Fruit fly (Drosophila melanogaster) whole organism, embryonic: ENCODE results near the gene CG15625.

Experiments
- ATbp ChIP-seq: fragments of 200-800 bp; sonication (Bioruptor generic); optimal IDR thresholded peaks from 2 replicates; lab custom pipeline; 2017; ENCODE audit warnings: missing biosample characterization, mild to moderate bottlenecking, missing genetic modification characterization, missing genetic modification reagents
- Asciz ChIP-seq: fragments of 200-800 bp; sonication (Bioruptor generic); optimal IDR thresholded peaks from 2 replicates; lab custom pipeline; 2017; ENCODE audit warnings: missing biosample characterization, mild to moderate bottlenecking, missing genetic modification characterization, missing genetic modification reagents
- Bgb ChIP-seq: fragments of 200-800 bp; sonication (Bioruptor generic); IDR thresholded peaks from 2 replicates; pipeline ENCODE4 v1.3.6; 2022; ENCODE audit warnings: missing biosample characterization, missing genetic modification characterization; ENCODE audit not compliant: partially characterized antibody
- Blimp-1 ChIP-seq: fragments of 200-800 bp; sonication (Bioruptor generic); optimal IDR thresholded peaks from 3 replicates; lab custom pipeline; 2018; ENCODE audit warnings: missing biosample characterization, missing genetic modification characterization, mild to moderate bottlenecking, moderate library complexity, missing genetic modification reagents
- CG1024 ChIP-seq: fragments of 200-800 bp; sonication (Bioruptor generic); IDR thresholded peaks from 2 replicates; pipeline ENCODE4 v1.3.6; 2022; ENCODE audit warnings: missing biosample characterization, missing genetic modification characterization
- CG10543 ChIP-seq: fragments of 200-800 bp; sonication (Bioruptor generic); optimal IDR thresholded peaks from 3 replicates; lab custom pipeline; 2017; ENCODE audit warnings: missing biosample characterization, mild to moderate bottlenecking, missing genetic modification characterization, moderate library complexity
- CG10565 ChIP-seq: fragments of 200-800 bp; sonication (Bioruptor generic); optimal IDR thresholded peaks from 3 replicates; lab custom pipeline; 2016; ENCODE audit warnings: missing biosample characterization, mild to moderate bottlenecking, missing genetic modification characterization
- CG12769 ChIP-seq: fragments of 200-800 bp; sonication (Bioruptor generic); optimal IDR thresholded peaks from 2 replicates; lab custom pipeline; 2019; ENCODE audit warnings: missing biosample characterization, mild to moderate bottlenecking, missing genetic modification characterization, moderate library complexity
- CG1529 ChIP-seq: fragments of 200-800 bp; sonication (Bioruptor generic); optimal IDR thresholded peaks from 3 replicates; lab custom pipeline; 2018; ENCODE audit warnings: missing biosample characterization, missing genetic modification characterization
- CG17361 ChIP-seq: fragments of 200-800 bp; sonication (Bioruptor generic); IDR thresholded peaks from 3 replicates; pipeline ENCODE4 v1.3.6; 2022; ENCODE audit warnings: missing biosample characterization, missing genetic modification characterization
- CG17829 ChIP-seq: fragments of 200-800 bp; optimal IDR thresholded peaks from 2 replicates; lab custom pipeline; 2019; ENCODE audit warnings: missing biosample characterization, mild to moderate bottlenecking, missing genetic modification characterization, moderate library complexity
- CG1832 ChIP-seq: fragments of 200-800 bp; sonication (Bioruptor generic); optimal IDR thresholded peaks from 2 replicates; lab custom pipeline; 2017; ENCODE audit warnings: missing biosample characterization, mild to moderate bottlenecking, missing genetic modification characterization, inconsistent platforms
- CG3065 ChIP-seq: fragments of 200-800 bp; sonication (Bioruptor generic); optimal IDR thresholded peaks from 2 replicates; lab custom pipeline; 2016; ENCODE audit warnings: missing biosample characterization, missing genetic modification characterization
- CG3847 ChIP-seq: fragments of 200-800 bp; sonication (Bioruptor generic); IDR thresholded peaks from 2 replicates; pipeline ENCODE4 v1.3.6; 2022; ENCODE audit warnings: missing biosample characterization, missing genetic modification characterization
- CG6254 ChIP-seq: fragments of 200-800 bp; sonication (Bioruptor generic); optimal IDR thresholded peaks from 3 replicates; lab custom pipeline; 2017; ENCODE audit warnings: mild to moderate bottlenecking, missing biosample characterization, missing genetic modification reagents, missing genetic modification characterization
- CG6813 ChIP-seq: fragments of 200-800 bp; sonication (Bioruptor generic); optimal IDR thresholded peaks from 2 replicates; lab custom pipeline; 2017; ENCODE audit warnings: missing biosample characterization, missing genetic modification characterization, mild to moderate bottlenecking, moderate library complexity, missing genetic modification reagents
- CG7372 ChIP-seq: fragments of 200-800 bp; sonication (Bioruptor generic); IDR thresholded peaks from 2 replicates; pipeline ENCODE4 v1.3.6; 2022; ENCODE audit warnings: missing biosample characterization, missing genetic modification characterization
- CG9727 ChIP-seq: fragments of 200-800 bp; sonication (Bioruptor generic); optimal IDR thresholded peaks from 3 replicates; lab custom pipeline; 2017; ENCODE audit warnings: missing biosample characterization, mild to moderate bottlenecking, missing genetic modification characterization
- CG9932 ChIP-seq: fragments of 200-800 bp; sonication (Bioruptor generic); IDR thresholded peaks from 2 replicates; pipeline ENCODE4 v1.3.6; 2022; ENCODE audit warnings: missing biosample characterization, missing genetic modification characterization
- D ChIP-seq, 2 experiments: fragments of 200-800 bp in 1 of 2; fragments of >200 bp in 1 of 2; sonication (Bioruptor generic) in 1 of 2; optimal IDR thresholded peaks; 2 replicates in 1 of 2; 3 replicates in 1 of 2; lab custom pipeline; 2017; ENCODE audit warnings: mild to moderate bottlenecking in 1 of 2, missing biosample characterization in 1 of 2, missing genetic modification characterization in 1 of 2, missing genetic modification reagents in 1 of 2
- Dref ChIP-seq: fragments of 200-800 bp; sonication (Bioruptor generic); IDR thresholded peaks from 2 replicates; pipeline ENCODE4 v1.3.6; 2022; ENCODE audit warnings: missing biosample characterization, missing genetic modification characterization
- Drgx ChIP-seq: fragments of 200-800 bp; sonication (Bioruptor generic); IDR thresholded peaks from 2 replicates; pipeline ENCODE4 v1.3.6; 2022; ENCODE audit warnings: missing biosample characterization, missing genetic modification characterization
- Fer1 ChIP-seq: fragments of 200-800 bp; sonication (Bioruptor generic); optimal IDR thresholded peaks from 2 replicates; lab custom pipeline; 2017; ENCODE audit warnings: missing biosample characterization, mild to moderate bottlenecking, missing genetic modification characterization
- Hmr ChIP-seq: fragments of 200-800 bp; sonication (Bioruptor generic); optimal IDR thresholded peaks from 3 replicates; lab custom pipeline; 2017; ENCODE audit warnings: mild to moderate bottlenecking, missing biosample characterization, missing genetic modification reagents, missing genetic modification characterization
- NK7.1 ChIP-seq: fragments of 200-800 bp; sonication (Bioruptor generic); optimal IDR thresholded peaks from 3 replicates; lab custom pipeline; 2016; ENCODE audit warnings: missing biosample characterization, missing genetic modification characterization
- Scr ChIP-seq: fragments of 200-800 bp; sonication (Bioruptor generic); IDR thresholded peaks from 2 replicates; pipeline ENCODE4 v1.3.6; 2022; ENCODE audit warnings: missing biosample characterization, missing genetic modification characterization; ENCODE audit not compliant: partially characterized antibody
- ase ChIP-seq: fragments of 200-800 bp; sonication (Bioruptor generic); IDR thresholded peaks from 3 replicates; pipeline ENCODE4 v1.3.6; 2022; ENCODE audit warnings: missing biosample characterization, missing genetic modification characterization
- bab2 ChIP-seq: fragments of 200-800 bp; sonication (Bioruptor generic); optimal IDR thresholded peaks from 2 replicates; lab custom pipeline; 2016; ENCODE audit warnings: missing biosample characterization, missing genetic modification characterization
- bcd ChIP-seq: fragments of 200-800 bp; sonication (Bioruptor generic); optimal IDR thresholded peaks from 2 replicates; lab custom pipeline; 2017; ENCODE audit warnings: missing biosample characterization, mild to moderate bottlenecking, missing genetic modification characterization
- dati ChIP-seq: fragments of 200-800 bp; sonication (Bioruptor generic); IDR thresholded peaks from 2 replicates; pipeline ENCODE4 v1.3.6; 2022; ENCODE audit warnings: missing biosample characterization, missing genetic modification characterization
- dmrt11E ChIP-seq: fragments of 200-800 bp; sonication (Bioruptor generic); optimal IDR thresholded peaks from 3 replicates; lab custom pipeline; 2018; ENCODE audit warnings: missing biosample characterization, mild to moderate bottlenecking, missing genetic modification characterization, moderate library complexity
- esg ChIP-seq: fragments of 200-800 bp; sonication (Bioruptor generic); conservative IDR thresholded peaks from 2 replicates; pipeline ENCODE4 v1.3.6; 2022; ENCODE audit warnings: missing biosample characterization, missing genetic modification characterization
- ewg ChIP-seq: fragments of 200-800 bp; sonication (Bioruptor generic); optimal IDR thresholded peaks from 3 replicates; lab custom pipeline; 2017; ENCODE audit warnings: mild to moderate bottlenecking, missing biosample characterization, missing genetic modification reagents, missing genetic modification characterization
- fru ChIP-seq: fragments of >200 bp; optimal IDR thresholded peaks from 2 replicates; lab custom pipeline; 2017
- gcm ChIP-seq: fragments of 200-800 bp; sonication (Bioruptor generic); optimal IDR thresholded peaks from 2 replicates; lab custom pipeline; 2019; ENCODE audit warnings: missing biosample characterization, mild to moderate bottlenecking, missing genetic modification characterization, moderate library complexity
- gem ChIP-seq: fragments of 200-800 bp; sonication (Bioruptor generic); optimal IDR thresholded peaks from 2 replicates; lab custom pipeline; 2019; ENCODE audit warnings: missing biosample characterization, mild to moderate bottlenecking, missing genetic modification characterization, moderate library complexity
- grn ChIP-seq: fragments of 200-800 bp; sonication (Bioruptor generic); optimal IDR thresholded peaks from 3 replicates; lab custom pipeline; 2017; ENCODE audit warnings: missing biosample characterization, missing genetic modification characterization
- her ChIP-seq: fragments of 200-800 bp; sonication (Bioruptor generic); optimal IDR thresholded peaks from 2 replicates; lab custom pipeline; 2016; ENCODE audit warnings: missing biosample characterization, missing genetic modification characterization
- kni ChIP-seq: fragments of 200-800 bp; sonication (Bioruptor generic); optimal IDR thresholded peaks from 3 replicates; lab custom pipeline; 2017; ENCODE audit warnings: mild to moderate bottlenecking, missing biosample characterization, missing genetic modification reagents, missing genetic modification characterization
- pho ChIP-seq: fragments of 200-800 bp; sonication (Bioruptor generic); optimal IDR thresholded peaks from 2 replicates; lab custom pipeline; 2016; ENCODE audit warnings: missing biosample characterization, missing genetic modification characterization
- sd ChIP-seq: fragments of 200-800 bp; sonication (Bioruptor generic); optimal IDR thresholded peaks from 3 replicates; lab custom pipeline; 2018; ENCODE audit warnings: missing biosample characterization, mild to moderate bottlenecking, missing genetic modification characterization, moderate library complexity
- sr ChIP-seq: fragments of 200-800 bp; sonication (Bioruptor generic); IDR thresholded peaks from 3 replicates; pipeline ENCODE4 v1.3.6; 2022; ENCODE audit warnings: missing biosample characterization, missing genetic modification characterization
- ssp ChIP-seq: fragments of 200-800 bp; sonication (Bioruptor generic); IDR thresholded peaks from 2 replicates; pipeline ENCODE4 v1.3.6; 2022; ENCODE audit warnings: missing biosample characterization, missing genetic modification characterization
- stwl ChIP-seq: fragments of 200-800 bp; sonication (Bioruptor generic); optimal IDR thresholded peaks from 3 replicates; lab custom pipeline; 2018; ENCODE audit warnings: missing biosample characterization, mild to moderate bottlenecking, missing genetic modification characterization, moderate library complexity
- tll ChIP-seq, 2 experiments: fragments of 200-800 bp in 1 of 2; fragments of >200 bp in 1 of 2; sonication (Bioruptor generic) in 1 of 2; optimal IDR thresholded peaks; 2 replicates each; lab custom pipeline; 2017 to 2019; ENCODE audit warnings: missing biosample characterization in 2 of 2, missing genetic modification characterization in 2 of 2, mild to moderate bottlenecking in 1 of 2, moderate library complexity in 1 of 2
- vfl ChIP-seq: fragments of 200-800 bp; sonication (Bioruptor generic); optimal IDR thresholded peaks from 2 replicates; lab custom pipeline; 2016; ENCODE audit warnings: missing biosample characterization, missing genetic modification characterization

The CG15625 gene

dm6 chr2L:4898165-4898564, 8.4 kb downstream of the CG15625 start (continued):
- TF ChIP-seq her (GFP tag; lab: Kevin White, UChicago) (no peak), NK7.1 (GFP tag; lab: Kevin White, UChicago) (no peak), ssp (GFP tag; lab: Robert Waterston, UW) (no peak), Blimp-1 (GFP tag; lab: Kevin White, UChicago) (peak; percentile 30), ATbp (GFP tag; lab: Kevin White, UChicago) (no peak), sr (GFP tag; lab: Robert Waterston, UW) (peak; percentile 82), tll (GFP tag; optimal IDR thresholded peaks at IDR 0.05; lab: Kevin White, UChicago) (no peak), CG3065 (GFP tag; lab: Kevin White, UChicago) (no peak), CG9932 (GFP tag; lab: Robert Waterston, UW) (no peak), grn (no peak), fru (lab: Kevin White, UChicago) (no peak), CG17829 (tag; lab: Kevin White, UChicago) (no peak), sd (tag; lab: Kevin White, UChicago) (peak; percentile 79), Hmr (GFP tag; lab: Kevin White, UChicago) (no peak), CG3847 (GFP tag; lab: Robert Waterston, UW) (no peak), Dref (GFP tag; lab: Robert Waterston, UW) (no peak), vfl (GFP tag; lab: Kevin White, UChicago) (no peak), CG10543 (peak; percentile 24), pho (GFP tag; lab: Kevin White, UChicago) (no peak), kni (GFP tag; lab: Kevin White, UChicago) (no peak), Drgx (GFP tag; lab: Robert Waterston, UW) (no peak), CG1024 (GFP tag; lab: Robert Waterston, UW) (no peak), dmrt11E (no peak), ewg (no peak), CG6254 (GFP tag; lab: Kevin White, UChicago) (no peak), Asciz (GFP tag; lab: Kevin White, UChicago) (no peak), CG1529 (GFP tag; lab: Kevin White, UChicago) (no peak), D (optimal IDR thresholded peaks at IDR 0.05; lab: Kevin White, UChicago) (no peak), D (GFP tag; optimal IDR thresholded peaks at IDR 0.05; lab: Kevin White, UChicago) (no peak), stwl (tag; lab: Kevin White, UChicago) (no peak), Fer1 (GFP tag; lab: Kevin White, UChicago) (no peak), bcd (no peak), CG1832 (GFP tag; lab: Kevin White, UChicago) (no peak), CG7372 (GFP tag; lab: Robert Waterston, UW) (peak; percentile 39; the same call in 1 of the 2 replicates), ase (no peak), CG9727 (GFP tag; lab: Kevin White, UChicago) (no peak), Bgb (GFP tag; lab: Robert Waterston, UW) (no peak), dati (GFP tag; lab: Robert Waterston, UW) (no peak), esg (GFP tag; lab: Robert Waterston, UW) (no peak), gem (tag; lab: Kevin White, UChicago) (no peak), CG12769 (tag; lab: Kevin White, UChicago) (peak; percentile 61), bab2 (GFP tag; lab: Kevin White, UChicago) (no peak), Scr (GFP tag; lab: Robert Waterston, UW) (no peak), CG17361 (GFP tag; lab: Robert Waterston, UW) (no peak), gcm (GFP tag; lab: Kevin White, UChicago) (peak; percentile 49), CG6813 (GFP tag; lab: Kevin White, UChicago) (no peak), CG10565 (GFP tag; lab: Kevin White, UChicago) (no peak)
